Fruit fly (Drosophila melanogaster) whole organism, embryonic: ENCODE results near the gene CG32440.

Experiments
- CG10654 ChIP-seq: fragments of 200-800 bp; sonication (Bioruptor generic); optimal IDR thresholded peaks from 2 replicates; lab custom pipeline; 2016; ENCODE audit warnings: missing biosample characterization, missing genetic modification characterization
- CG11093 ChIP-seq: fragments of 200-800 bp; sonication (Bioruptor generic); IDR thresholded peaks from 3 replicates; pipeline ENCODE4 v1.3.6; 2022; ENCODE audit warnings: missing biosample characterization, missing genetic modification characterization
- CG12659 ChIP-seq: fragments of 200-800 bp; sonication (Bioruptor generic); optimal IDR thresholded peaks from 3 replicates; lab custom pipeline; 2017; ENCODE audit warnings: mild to moderate bottlenecking, missing biosample characterization, missing genetic modification reagents, missing genetic modification characterization
- CG12769 ChIP-seq: fragments of 200-800 bp; sonication (Bioruptor generic); optimal IDR thresholded peaks from 2 replicates; lab custom pipeline; 2019; ENCODE audit warnings: missing biosample characterization, mild to moderate bottlenecking, missing genetic modification characterization, moderate library complexity
- CG13894 ChIP-seq: fragments of 200-800 bp; sonication (Bioruptor generic); optimal IDR thresholded peaks from 3 replicates; lab custom pipeline; 2018; ENCODE audit warnings: missing biosample characterization, mild to moderate bottlenecking, missing genetic modification characterization, moderate library complexity
- CG1647 ChIP-seq: fragments of 200-800 bp; sonication (Bioruptor generic); optimal IDR thresholded peaks from 3 replicates; lab custom pipeline; 2016; ENCODE audit warnings: missing biosample characterization, missing genetic modification characterization
- CG2129 ChIP-seq: fragments of 200-800 bp; sonication (Bioruptor generic); IDR thresholded peaks from 2 replicates; pipeline ENCODE4 v1.3.6; 2022; ENCODE audit warnings: missing biosample characterization, missing genetic modification characterization; ENCODE audit not compliant: partially characterized antibody
- CG3838 ChIP-seq: fragments of 200-800 bp; sonication (Bioruptor generic); optimal IDR thresholded peaks from 3 replicates; lab custom pipeline; 2016; ENCODE audit warnings: missing biosample characterization, missing genetic modification characterization
- CG4820 ChIP-seq: fragments of 200-800 bp; sonication (Bioruptor generic); optimal IDR thresholded peaks from 3 replicates; lab custom pipeline; 2016; ENCODE audit warnings: missing biosample characterization, missing genetic modification characterization
- CG6689 ChIP-seq: fragments of 200-800 bp; sonication (Bioruptor generic); IDR thresholded peaks from 2 replicates; pipeline ENCODE4 v1.3.6; 2022; ENCODE audit warnings: missing biosample characterization, missing genetic modification characterization
- CG6854 ChIP-seq: fragments of 200-800 bp; sonication (Bioruptor generic); optimal IDR thresholded peaks from 3 replicates; lab custom pipeline; 2017; ENCODE audit warnings: missing biosample characterization, mild to moderate bottlenecking, missing genetic modification characterization
- CG9876 ChIP-seq: fragments of 200-800 bp; sonication (Bioruptor generic); optimal IDR thresholded peaks from 2 replicates; lab custom pipeline; 2016; ENCODE audit warnings: missing biosample characterization, missing genetic modification characterization
- CHES-1-like ChIP-seq: fragments of 200-800 bp; sonication (Bioruptor generic); optimal IDR thresholded peaks from 2 replicates; lab custom pipeline; 2016; ENCODE audit warnings: missing biosample characterization, missing genetic modification characterization
- CoRest ChIP-seq: fragments of 200-800 bp; sonication (Bioruptor generic); optimal IDR thresholded peaks from 3 replicates; lab custom pipeline; 2018; ENCODE audit warnings: missing biosample characterization, mild to moderate bottlenecking, missing genetic modification characterization, moderate library complexity
- D19A ChIP-seq: fragments of 200-800 bp; optimal IDR thresholded peaks from 3 replicates; lab custom pipeline; 2019; ENCODE audit warnings: missing biosample characterization, mild to moderate bottlenecking, missing genetic modification characterization, moderate library complexity
- Drgx ChIP-seq: fragments of 200-800 bp; sonication (Bioruptor generic); IDR thresholded peaks from 2 replicates; pipeline ENCODE4 v1.3.6; 2022; ENCODE audit warnings: missing biosample characterization, missing genetic modification characterization
- Eip74EF ChIP-seq, 2 experiments: fragments of 200-800 bp in 1 of 2; fragments of >200 bp in 1 of 2; sonication (Bioruptor generic) in 1 of 2; optimal IDR thresholded peaks; 2 replicates each; lab custom pipeline; 2017 to 2019; ENCODE audit warnings: missing biosample characterization in 2 of 2, missing genetic modification characterization in 2 of 2, mild to moderate bottlenecking in 1 of 2, moderate library complexity in 1 of 2
- GATAe ChIP-seq: fragments of 200-800 bp; sonication (Bioruptor generic); conservative IDR thresholded peaks from 2 replicates; pipeline ENCODE4 v1.3.6; 2022; ENCODE audit warnings: missing biosample characterization, missing genetic modification characterization
- HLH4C ChIP-seq: fragments of 200-800 bp; sonication (Bioruptor generic); IDR thresholded peaks from 3 replicates; pipeline ENCODE4 v1.3.6; 2022; ENCODE audit warnings: missing biosample characterization, missing genetic modification characterization; ENCODE audit not compliant: partially characterized antibody
- Hr39 ChIP-seq: fragments of >200 bp; optimal IDR thresholded peaks from 2 replicates; lab custom pipeline; 2017
- MESR4 ChIP-seq: fragments of 200-800 bp; sonication (Bioruptor generic); optimal IDR thresholded peaks from 2 replicates; lab custom pipeline; 2018; ENCODE audit warnings: missing biosample characterization, mild to moderate bottlenecking, missing genetic modification characterization, moderate library complexity
- Med ChIP-seq: fragments of 200-800 bp; sonication (Bioruptor generic); peaks from one replicate; lab custom pipeline; 2016; ENCODE audit warnings: missing biosample characterization, missing genetic modification characterization, mild to moderate bottlenecking, inconsistent platforms, moderate library complexity
- NC2α ChIP-seq: fragments of 200-800 bp; sonication (Bioruptor generic); optimal IDR thresholded peaks from 2 replicates; lab custom pipeline; 2016; ENCODE audit warnings: missing biosample characterization, missing genetic modification characterization
- Rfx ChIP-seq: fragments of 200-800 bp; sonication (Bioruptor generic); IDR thresholded peaks from 2 replicates; pipeline ENCODE4 v1.3.6; 2022; ENCODE audit warnings: missing biosample characterization, missing genetic modification characterization
- TFAM ChIP-seq: fragments of 200-800 bp; sonication (Bioruptor generic); optimal IDR thresholded peaks from 2 replicates; lab custom pipeline; 2017; ENCODE audit warnings: missing biosample characterization, missing genetic modification characterization, inconsistent platforms
- aop ChIP-seq: fragments of 200-800 bp; sonication (Bioruptor generic); IDR thresholded peaks from 2 replicates; pipeline ENCODE4 v1.3.6; 2022; ENCODE audit warnings: missing biosample characterization, missing genetic modification characterization
- ase ChIP-seq: fragments of 200-800 bp; sonication (Bioruptor generic); IDR thresholded peaks from 3 replicates; pipeline ENCODE4 v1.3.6; 2022; ENCODE audit warnings: missing biosample characterization, missing genetic modification characterization
- cato ChIP-seq: fragments of 200-800 bp; sonication (Bioruptor generic); optimal IDR thresholded peaks from 2 replicates; lab custom pipeline; 2016; ENCODE audit warnings: missing biosample characterization, missing genetic modification characterization, borderline replicate concordance
- caup ChIP-seq: fragments of 200-800 bp; sonication (Bioruptor generic); optimal IDR thresholded peaks from 3 replicates; lab custom pipeline; 2017; ENCODE audit warnings: missing biosample characterization, mild to moderate bottlenecking, missing genetic modification characterization, moderate library complexity; ENCODE audit not compliant: severe bottlenecking
- croc ChIP-seq: fragments of 200-800 bp; sonication (Bioruptor generic); conservative IDR thresholded peaks from 3 replicates; pipeline ENCODE4 v1.3.6; 2022; ENCODE audit warnings: missing biosample characterization, missing genetic modification characterization
- gce ChIP-seq: fragments of 200-800 bp; sonication (Bioruptor generic); IDR thresholded peaks from 3 replicates; pipeline ENCODE4 v1.3.6; 2022; ENCODE audit warnings: missing biosample characterization, missing genetic modification characterization
- hth ChIP-seq: fragments of >200 bp; optimal IDR thresholded peaks from 2 replicates; lab custom pipeline; 2017; ENCODE audit warnings: inconsistent platforms
- org-1 ChIP-seq: fragments of 200-800 bp; sonication (Bioruptor generic); optimal IDR thresholded peaks from 2 replicates; lab custom pipeline; 2017; ENCODE audit warnings: missing biosample characterization, missing genetic modification characterization
- sens-2 ChIP-seq: fragments of 200-800 bp; sonication (Bioruptor generic); IDR thresholded peaks from 2 replicates; pipeline ENCODE4 v1.3.6; 2022; ENCODE audit warnings: missing biosample characterization, missing genetic modification characterization
- sim ChIP-seq: fragments of 200-800 bp; sonication (Bioruptor generic); IDR thresholded peaks from 2 replicates; pipeline ENCODE4 v1.3.6; 2022; ENCODE audit warnings: missing biosample characterization, missing genetic modification characterization

CG32440 gene

DNA sequence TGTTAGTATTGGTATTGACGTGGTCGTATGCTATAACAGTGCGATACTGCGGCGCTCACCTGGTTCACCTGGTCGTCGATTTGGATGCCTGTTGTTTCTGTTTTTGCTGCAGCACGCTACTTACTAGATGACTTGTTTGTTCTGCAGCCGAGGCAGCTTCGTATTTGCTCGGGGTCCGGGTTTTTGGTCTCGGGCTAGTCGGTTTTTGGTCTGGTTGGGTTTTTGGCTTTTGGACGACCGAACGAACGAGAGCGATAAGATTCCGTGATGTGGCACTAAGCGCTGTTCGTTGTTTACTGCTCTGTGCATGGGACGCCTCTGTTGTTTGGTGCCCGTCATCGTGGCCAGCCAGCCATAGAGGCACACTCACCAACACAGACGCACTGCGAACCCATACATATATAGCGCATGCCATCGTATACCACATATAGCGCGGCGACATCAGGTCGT is 11.0 kb upstream of the CG32440 start, which contains the start of gene ebd2 (continued):
- peak; percentile 35; the same call in 1 of the 2 replicates for TF ChIP-seq Rfx (GFP tag; lab: Robert Waterston, UW)
- TF ChIP-seq Med: peak; percentile 87
- no peak for TF ChIP-seq CG9876 (GFP tag; lab: Kevin White, UChicago)

DNA sequence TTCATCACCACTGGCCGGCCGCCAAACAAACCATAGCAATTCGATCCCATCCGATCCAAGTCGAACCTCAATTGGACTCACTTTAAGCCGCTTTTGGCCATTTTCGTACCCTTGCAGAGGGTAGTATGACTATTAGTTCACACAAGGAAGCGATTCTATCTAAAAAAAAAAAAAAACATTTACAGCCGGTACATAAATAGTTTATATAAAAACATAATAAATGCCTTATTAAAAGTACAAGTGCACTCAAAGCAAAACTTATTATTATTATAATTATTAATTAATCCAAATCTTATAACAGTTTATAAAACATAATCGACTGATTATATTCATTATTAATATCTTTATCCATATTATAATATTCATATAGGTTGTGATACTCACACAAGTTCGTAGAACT is 3.6 kb upstream of the CG32440 start, which contains the start of gene CG12971:
CG12971 (minus strand) TSS at position 101 of the 400 bp plus-strand sequence.
- TF ChIP-seq D19A (tag; lab: Kevin White, UChicago) (peak; percentile 33), Hr39 (lab: Kevin White, UChicago) (no peak)

DNA sequence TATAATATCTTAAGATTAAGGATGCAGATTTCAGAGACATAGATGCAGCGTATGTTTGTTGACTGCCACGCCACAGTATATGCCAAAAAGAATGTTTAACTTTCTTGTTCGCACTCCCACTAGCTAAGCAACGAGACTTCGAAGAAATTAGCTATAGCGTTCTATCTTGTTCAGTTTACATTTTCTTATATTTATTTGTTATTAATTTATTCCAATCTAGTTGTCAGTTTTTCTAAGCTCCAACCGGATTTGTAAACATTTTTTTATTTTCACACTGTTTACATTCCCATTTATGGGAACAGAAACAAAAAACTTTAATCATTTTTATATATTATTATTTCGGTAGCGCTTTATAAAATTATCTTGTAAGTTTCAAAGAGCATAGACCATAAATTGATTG is 2.6 kb upstream of the CG32440 start, which contains the start of gene CG32437:
CG32437 (plus strand) TSS at position 301 of the 400 bp plus-strand sequence.
- TF ChIP-seq CG2129 (GFP tag; lab: Robert Waterston, UW): no peak
- no peak for TF ChIP-seq HLH4C
- TF ChIP-seq CG4820 (GFP tag; lab: Kevin White, UChicago): no peak
- TF ChIP-seq hth (lab: Kevin White, UChicago): no peak
- no peak for TF ChIP-seq caup (GFP tag; lab: Kevin White, UChicago)
- no peak for TF ChIP-seq sens-2 (GFP tag; lab: Robert Waterston, UW)
- TF ChIP-seq GATAe (GFP tag; lab: Robert Waterston, UW): no peak
- no peak for TF ChIP-seq croc
- no peak for TF ChIP-seq CG10654 (GFP tag; lab: Kevin White, UChicago)
- no peak for TF ChIP-seq CG12659 (GFP tag; lab: Kevin White, UChicago)
- TF ChIP-seq CG3838 (GFP tag; lab: Kevin White, UChicago): no peak
- no peak for TF ChIP-seq CG1647 (GFP tag; lab: Kevin White, UChicago)
- TF ChIP-seq NC2α (GFP tag; lab: Kevin White, UChicago): no peak
- TF ChIP-seq CG13894 (tag; lab: Kevin White, UChicago): no peak
- no peak for TF ChIP-seq CG12769
- no peak for TF ChIP-seq CHES-1-like
- no peak for TF ChIP-seq CG6689 (GFP tag; lab: Robert Waterston, UW)
- TF ChIP-seq TFAM (GFP tag; lab: Kevin White, UChicago): no peak

DNA sequence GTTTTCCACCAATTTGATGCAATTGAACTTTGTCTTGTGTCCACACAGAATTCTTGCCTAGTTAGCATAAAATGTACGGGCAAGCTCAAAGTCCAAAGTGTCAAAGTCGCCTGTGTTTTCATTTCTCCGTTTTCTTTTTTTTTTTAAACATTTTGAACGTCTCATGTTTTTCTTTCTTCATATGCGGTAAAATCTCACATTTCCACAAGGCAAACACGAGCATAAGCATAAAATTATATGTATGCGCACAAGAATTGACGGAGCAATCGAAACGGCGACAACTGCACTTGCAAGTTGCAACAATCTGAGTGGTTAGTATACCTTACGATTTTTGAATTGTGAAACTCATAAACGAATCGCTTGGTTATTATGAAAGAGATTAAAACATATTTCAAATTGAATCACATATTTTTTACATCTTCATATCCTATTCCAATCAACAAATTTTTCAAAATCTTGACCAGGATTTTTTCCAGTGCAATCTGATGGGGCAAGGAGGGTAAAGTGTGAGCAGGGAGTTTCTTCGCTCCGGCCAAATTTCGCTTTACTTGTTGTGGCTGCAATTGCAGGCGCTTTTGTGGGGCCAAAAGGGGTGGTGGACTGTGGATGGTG is 4.1 kb downstream of the CG32440 start:
- TF ChIP-seq CoRest (tag; lab: Kevin White, UChicago) (no peak), Drgx (GFP tag; lab: Robert Waterston, UW) (peak; percentile 92), ase (0 out of 3 replicates have a peak, but pooled peaks have one; percentile 7), gce (GFP tag; lab: Robert Waterston, UW) (peak; percentile 7; the same call in 1 of the 3 replicates), cato (GFP tag; lab: Kevin White, UChicago) (no peak), org-1 (GFP tag; lab: Kevin White, UChicago) (no peak), aop (GFP tag; lab: Robert Waterston, UW) (no peak), CG11093 (GFP tag; lab: Robert Waterston, UW) (peak; percentile 41; the same call in 1 of the 3 replicates), sim (GFP tag; lab: Robert Waterston, UW) (0 out of 2 replicates have a peak, but pooled peaks have one; percentile 6), CG6854 (GFP tag; lab: Kevin White, UChicago) (no peak), HLH4C (0 out of 3 replicates have a peak, but pooled peaks have one; percentile 11), MESR4 (GFP tag; lab: Kevin White, UChicago) (no peak), Eip74EF (GFP tag; optimal IDR thresholded peaks at IDR 0.05; lab: Kevin White, UChicago) (no peak)
